Fruit fly (Drosophila melanogaster) whole organism, embryonic: ENCODE measurements around the gene Rab26.
A peak's percentile ranks its signal among the peaks of the same experiment; 100 is the strongest.

Experiments used
- Ada2b ChIP-seq: fragments of 200-800 bp; sonication (Bioruptor generic); IDR thresholded peaks from 2 replicates; pipeline ENCODE4 v1.3.6; 2022; ENCODE audit warnings: missing biosample characterization, missing genetic modification characterization
- B-H1 ChIP-seq: fragments of 200-800 bp; sonication (Bioruptor generic); IDR thresholded peaks from 3 replicates; pipeline ENCODE4 v1.3.6; 2022; ENCODE audit warnings: missing biosample characterization, missing genetic modification characterization
- Bteb2 ChIP-seq: fragments of 200-800 bp; sonication (Bioruptor generic); optimal IDR thresholded peaks from 2 replicates; lab custom pipeline; 2016; ENCODE audit warnings: missing biosample characterization, missing genetic modification characterization
- C15 ChIP-seq: fragments of 200-800 bp; sonication (Bioruptor generic); IDR thresholded peaks from 3 replicates; pipeline ENCODE4 v1.3.6; 2022; ENCODE audit warnings: missing biosample characterization, missing genetic modification characterization
- CG10267 ChIP-seq: fragments of 200-800 bp; sonication (Bioruptor generic); optimal IDR thresholded peaks from 2 replicates; lab custom pipeline; 2018; ENCODE audit warnings: missing biosample characterization, mild to moderate bottlenecking, missing genetic modification characterization, moderate library complexity
- CG10979 ChIP-seq: fragments of 200-800 bp; sonication (Bioruptor generic); optimal IDR thresholded peaks from 2 replicates; lab custom pipeline; 2018; ENCODE audit warnings: missing biosample characterization, mild to moderate bottlenecking, missing genetic modification characterization, moderate library complexity
- CG11093 ChIP-seq: fragments of 200-800 bp; sonication (Bioruptor generic); IDR thresholded peaks from 3 replicates; pipeline ENCODE4 v1.3.6; 2022; ENCODE audit warnings: missing biosample characterization, missing genetic modification characterization
- CG11560 ChIP-seq: fragments of 200-800 bp; sonication (Bioruptor generic); IDR thresholded peaks from 3 replicates; pipeline ENCODE4 v1.3.6; 2022; ENCODE audit warnings: missing biosample characterization, missing genetic modification characterization
- CG14860 ChIP-seq: fragments of 200-800 bp; sonication (Bioruptor generic); IDR thresholded peaks from 3 replicates; pipeline ENCODE4 v1.3.6; 2022; ENCODE audit warnings: missing biosample characterization, missing genetic modification characterization; ENCODE audit not compliant: partially characterized antibody
- CG1647 ChIP-seq: fragments of 200-800 bp; sonication (Bioruptor generic); optimal IDR thresholded peaks from 3 replicates; lab custom pipeline; 2016; ENCODE audit warnings: missing biosample characterization, missing genetic modification characterization
- CG16815 ChIP-seq: fragments of 200-800 bp; sonication (Bioruptor generic); optimal IDR thresholded peaks from 3 replicates; lab custom pipeline; 2017; ENCODE audit warnings: missing biosample characterization, mild to moderate bottlenecking, missing genetic modification characterization
- CG2120 ChIP-seq: fragments of 200-800 bp; sonication (Bioruptor generic); optimal IDR thresholded peaks from 3 replicates; lab custom pipeline; 2016; ENCODE audit warnings: missing biosample characterization, missing genetic modification characterization
- CG3065 ChIP-seq: fragments of 200-800 bp; sonication (Bioruptor generic); optimal IDR thresholded peaks from 2 replicates; lab custom pipeline; 2016; ENCODE audit warnings: missing biosample characterization, missing genetic modification characterization
- CG4328 ChIP-seq: fragments of 200-800 bp; sonication (Bioruptor generic); optimal IDR thresholded peaks from 3 replicates; lab custom pipeline; 2017; ENCODE audit warnings: missing biosample characterization, missing genetic modification reagents, missing genetic modification characterization
- CG5953 ChIP-seq: fragments of 200-800 bp; sonication (Bioruptor generic); IDR thresholded peaks from 2 replicates; pipeline ENCODE4 v1.3.6; 2022; ENCODE audit warnings: missing biosample characterization, missing genetic modification characterization
- CG6854 ChIP-seq: fragments of 200-800 bp; sonication (Bioruptor generic); optimal IDR thresholded peaks from 3 replicates; lab custom pipeline; 2017; ENCODE audit warnings: missing biosample characterization, mild to moderate bottlenecking, missing genetic modification characterization
- CG7556 ChIP-seq: fragments of 200-800 bp; sonication (Bioruptor generic); optimal IDR thresholded peaks from 2 replicates; lab custom pipeline; 2017; ENCODE audit warnings: missing biosample characterization, mild to moderate bottlenecking, missing genetic modification characterization
- CG8478 ChIP-seq: fragments of >200 bp; optimal IDR thresholded peaks from 2 replicates; lab custom pipeline; 2018
- CG8765 ChIP-seq: fragments of 200-800 bp; sonication (Bioruptor generic); IDR thresholded peaks from 2 replicates; pipeline ENCODE4 v1.3.6; 2022; ENCODE audit warnings: missing biosample characterization, missing genetic modification characterization
- CG9727 ChIP-seq: fragments of 200-800 bp; sonication (Bioruptor generic); optimal IDR thresholded peaks from 3 replicates; lab custom pipeline; 2017; ENCODE audit warnings: missing biosample characterization, mild to moderate bottlenecking, missing genetic modification characterization
- CoRest ChIP-seq: fragments of 200-800 bp; sonication (Bioruptor generic); optimal IDR thresholded peaks from 3 replicates; lab custom pipeline; 2018; ENCODE audit warnings: missing biosample characterization, mild to moderate bottlenecking, missing genetic modification characterization, moderate library complexity
- Dfd ChIP-seq, 2 experiments: fragments of >200 bp; optimal IDR thresholded peaks; 2 replicates each; lab custom pipeline; 2017; ENCODE audit warnings: missing biosample characterization in 2 of 2, missing genetic modification characterization in 2 of 2
- Dll ChIP-seq: fragments of 200-800 bp; sonication (Bioruptor generic); IDR thresholded peaks from 4 replicates; pipeline ENCODE4 v1.3.6; 2022; ENCODE audit warnings: missing biosample characterization, missing genetic modification characterization; ENCODE audit not compliant: partially characterized antibody
- HLH54F ChIP-seq: fragments of 200-800 bp; sonication (Bioruptor generic); optimal IDR thresholded peaks from 3 replicates; lab custom pipeline; 2016; ENCODE audit warnings: missing biosample characterization, missing genetic modification characterization
- Hmr ChIP-seq: fragments of 200-800 bp; sonication (Bioruptor generic); optimal IDR thresholded peaks from 3 replicates; lab custom pipeline; 2017; ENCODE audit warnings: mild to moderate bottlenecking, missing biosample characterization, missing genetic modification reagents, missing genetic modification characterization
- Mad ChIP-seq: fragments of 200-800 bp; sonication (Bioruptor generic); optimal IDR thresholded peaks from 2 replicates; lab custom pipeline; 2016; ENCODE audit warnings: missing biosample characterization, missing genetic modification characterization
- Opbp ChIP-seq: fragments of 200-800 bp; sonication (Bioruptor generic); IDR thresholded peaks from 3 replicates; pipeline ENCODE4 v1.3.6; 2022; ENCODE audit warnings: missing biosample characterization, missing genetic modification characterization; ENCODE audit not compliant: partially characterized antibody
- Pdp1 ChIP-seq, 2 experiments: fragments of 200-800 bp; sonication (Bioruptor generic); optimal IDR thresholded peaks; 3 replicates each; lab custom pipeline; 2016; ENCODE audit warnings: missing biosample characterization in 2 of 2, missing genetic modification characterization in 2 of 2, mild to moderate bottlenecking in 1 of 2, moderate library complexity in 1 of 2
- Poxn ChIP-seq: fragments of 200-800 bp; sonication (Bioruptor generic); IDR thresholded peaks from 2 replicates; pipeline ENCODE4 v1.3.6; 2022; ENCODE audit warnings: missing biosample characterization, missing genetic modification characterization
- Sry-β ChIP-seq: fragments of 200-800 bp; sonication (Bioruptor generic); optimal IDR thresholded peaks from 2 replicates; lab custom pipeline; 2018; ENCODE audit warnings: missing biosample characterization, mild to moderate bottlenecking, missing genetic modification characterization, moderate library complexity
- bcd ChIP-seq: fragments of 200-800 bp; sonication (Bioruptor generic); optimal IDR thresholded peaks from 2 replicates; lab custom pipeline; 2017; ENCODE audit warnings: missing biosample characterization, mild to moderate bottlenecking, missing genetic modification characterization
- bowl ChIP-seq: fragments of 200-800 bp; sonication (Bioruptor generic); IDR thresholded peaks from 2 replicates; pipeline ENCODE4 v1.3.6; 2022; ENCODE audit warnings: missing biosample characterization, missing genetic modification characterization
- br ChIP-seq: fragments of >200 bp; optimal IDR thresholded peaks from 2 replicates; lab custom pipeline; 2017
- chm ChIP-seq: fragments of 200-800 bp; sonication (Bioruptor generic); IDR thresholded peaks from 2 replicates; pipeline ENCODE4 v1.3.6; 2022; ENCODE audit warnings: missing biosample characterization, missing genetic modification characterization
- crc ChIP-seq: fragments of 200-800 bp; sonication (Bioruptor generic); optimal IDR thresholded peaks from 2 replicates; lab custom pipeline; 2016; ENCODE audit warnings: missing biosample characterization, missing genetic modification characterization
- dpn ChIP-seq, 2 experiments: fragments of 200-800 bp; sonication (Bioruptor generic); optimal IDR thresholded peaks; 3 replicates each; lab custom pipeline; 2016; ENCODE audit warnings: missing biosample characterization in 2 of 2, missing genetic modification characterization in 2 of 2
- fd102C ChIP-seq: fragments of 200-800 bp; sonication (Bioruptor generic); optimal IDR thresholded peaks from 2 replicates; lab custom pipeline; 2018; ENCODE audit warnings: missing biosample characterization, mild to moderate bottlenecking, missing genetic modification characterization, moderate library complexity
- fd3F ChIP-seq: fragments of 200-800 bp; sonication (Bioruptor generic); optimal IDR thresholded peaks from 2 replicates; lab custom pipeline; 2018; ENCODE audit warnings: missing biosample characterization, mild to moderate bottlenecking, missing genetic modification characterization, moderate library complexity
- gcm ChIP-seq: fragments of 200-800 bp; sonication (Bioruptor generic); optimal IDR thresholded peaks from 2 replicates; lab custom pipeline; 2019; ENCODE audit warnings: missing biosample characterization, mild to moderate bottlenecking, missing genetic modification characterization, moderate library complexity
- gem ChIP-seq: fragments of 200-800 bp; sonication (Bioruptor generic); optimal IDR thresholded peaks from 2 replicates; lab custom pipeline; 2019; ENCODE audit warnings: missing biosample characterization, mild to moderate bottlenecking, missing genetic modification characterization, moderate library complexity
- h ChIP-seq: fragments of >200 bp; optimal IDR thresholded peaks from 2 replicates; lab custom pipeline; 2017
- kay ChIP-seq: fragments of 200-800 bp; sonication (Bioruptor generic); optimal IDR thresholded peaks from 2 replicates; lab custom pipeline; 2016; ENCODE audit warnings: missing biosample characterization, missing genetic modification characterization
- pum ChIP-seq: fragments of 200-800 bp; sonication (Bioruptor generic); optimal IDR thresholded peaks from 2 replicates; lab custom pipeline; 2016; ENCODE audit warnings: missing biosample characterization, missing genetic modification characterization
- rib ChIP-seq: fragments of 200-800 bp; sonication (Bioruptor generic); IDR thresholded peaks from 2 replicates; pipeline ENCODE4 v1.3.6; 2022; ENCODE audit warnings: missing biosample characterization, missing genetic modification characterization
- sima ChIP-seq: fragments of 200-800 bp; sonication (Bioruptor generic); optimal IDR thresholded peaks from 2 replicates; lab custom pipeline; 2016; ENCODE audit warnings: missing biosample characterization, missing genetic modification characterization
- tin ChIP-seq: fragments of 200-800 bp; sonication (Bioruptor generic); optimal IDR thresholded peaks from 3 replicates; lab custom pipeline; 2016; ENCODE audit warnings: missing biosample characterization, missing genetic modification characterization
- tio ChIP-seq: fragments of 200-800 bp; sonication (Bioruptor generic); optimal IDR thresholded peaks from 2 replicates; lab custom pipeline; 2017; ENCODE audit warnings: missing biosample characterization, missing genetic modification characterization, inconsistent platforms
- trh ChIP-seq: fragments of 200-800 bp; sonication (Bioruptor generic); optimal IDR thresholded peaks from 2 replicates; lab custom pipeline; 2016; ENCODE audit warnings: missing biosample characterization, missing genetic modification characterization
- ttk ChIP-seq: fragments of 200-800 bp; sonication (Bioruptor generic); IDR thresholded peaks from 2 replicates; pipeline ENCODE4 v2.1.2; 2022; ENCODE audit warnings: missing biosample characterization, missing genetic modification characterization
- wdn ChIP-seq: fragments of 200-800 bp; sonication (Bioruptor generic); IDR thresholded peaks from 2 replicates; pipeline ENCODE4 v1.3.6; 2022; ENCODE audit warnings: missing biosample characterization, missing genetic modification characterization
- wor ChIP-seq: fragments of 200-800 bp; sonication (Bioruptor generic); IDR thresholded peaks from 2 replicates; pipeline ENCODE4 v1.3.6; 2022; ENCODE audit warnings: missing biosample characterization, missing genetic modification characterization
- yki ChIP-seq: fragments of >200 bp; optimal IDR thresholded peaks from 3 replicates; lab custom pipeline; 2018

The Rab26 gene

DNA sequence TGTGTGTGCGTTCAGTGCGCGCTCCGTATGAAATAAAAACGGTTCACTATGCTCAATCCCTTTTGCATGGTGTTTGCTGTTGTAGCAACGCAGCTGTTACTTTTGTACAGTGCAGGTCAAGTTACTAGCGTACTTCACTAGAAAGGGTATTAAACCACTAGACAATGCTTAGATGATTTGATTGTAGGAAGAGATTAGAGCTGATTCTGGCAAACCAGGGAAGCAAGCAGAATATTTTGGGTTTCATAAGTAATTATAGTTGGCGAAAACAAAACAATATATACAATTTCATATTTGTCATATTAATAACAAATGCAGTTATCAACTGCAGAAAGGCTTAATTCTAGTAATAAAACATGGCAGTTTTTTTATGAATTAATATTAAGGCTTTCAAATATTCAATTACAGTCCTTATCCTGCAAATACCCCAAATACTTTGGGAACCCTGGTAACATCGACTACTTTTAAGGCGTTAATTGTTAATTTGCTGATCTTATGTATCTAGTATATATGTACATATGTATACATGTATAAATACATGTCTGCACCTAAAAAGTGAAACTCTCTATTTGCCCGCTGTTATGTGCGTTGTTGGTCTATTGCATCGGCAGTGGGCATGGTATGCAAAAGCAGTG lies 28.7 kb downstream of the Rab26 start (continued):
- TF ChIP-seq dpn (GFP tag; optimal IDR thresholded peaks at IDR 0.05; lab: Kevin White, UChicago) (peak; percentile 58), Bteb2 (GFP tag; lab: Kevin White, UChicago) (peak; percentile 32), Ada2b (GFP tag; lab: Robert Waterston, UW) (peak; percentile 30; the same call in 1 of the 2 replicates), gem (peak; percentile 32), Opbp (no peak), CG2120 (peak; percentile 62), CG7556 (GFP tag; lab: Kevin White, UChicago) (peak; percentile 65), CG8765 (GFP tag; lab: Robert Waterston, UW) (no peak), bowl (no peak), trh (GFP tag; lab: Kevin White, UChicago) (peak; percentile 33), br (no peak), CoRest (tag; lab: Kevin White, UChicago) (peak; percentile 11), Sry-β (GFP tag; lab: Kevin White, UChicago) (peak; percentile 4), C15 (GFP tag; lab: Robert Waterston, UW) (no peak), rib (GFP tag; lab: Robert Waterston, UW) (no peak), fd102C (peak; percentile 5), gcm (GFP tag; lab: Kevin White, UChicago) (no peak), CG10979 (tag; lab: Kevin White, UChicago) (peak; percentile 40), wor (GFP tag; lab: Robert Waterston, UW) (peak; percentile 19; the same call in 1 of the 2 replicates), CG8478 (no peak), ttk (peak; percentile 45; the same call in 1 of the 2 replicates), CG6854 (no peak), fd3F (GFP tag; lab: Kevin White, UChicago) (no peak), Dfd (GFP tag; optimal IDR thresholded peaks at IDR 0.05; lab: Kevin White, UChicago) (no peak), CG3065 (no peak), chm (GFP tag; lab: Robert Waterston, UW) (0 out of 2 replicates have a peak, but pooled peaks have one; percentile 33), tin (peak; percentile 46), CG4328 (GFP tag; lab: Kevin White, UChicago) (no peak), B-H1 (GFP tag; lab: Robert Waterston, UW) (no peak; the same call in 2 of the 3 replicates), Dll (no peak), CG11560 (tag; lab: Robert Waterston, UW) (no peak), h (lab: Kevin White, UChicago) (no peak), Pdp1 (GFP tag; optimal IDR thresholded peaks at IDR 0.05; lab: Kevin White, UChicago) (peak in 1 of 2 experiments; percentile 24), CG16815 (GFP tag; lab: Kevin White, UChicago) (peak; percentile 27), wdn (GFP tag; lab: Robert Waterston, UW) (no peak), CG11093 (GFP tag; lab: Robert Waterston, UW) (no peak), kay (GFP tag; lab: Kevin White, UChicago) (no peak), yki (lab: Kevin White, UChicago) (no peak), Poxn (no peak), Hmr (peak; percentile 59), crc (GFP tag; lab: Kevin White, UChicago) (no peak), CG1647 (GFP tag; lab: Kevin White, UChicago) (peak; percentile 33), sima (GFP tag; lab: Kevin White, UChicago) (no peak), Mad (GFP tag; lab: Kevin White, UChicago) (peak; percentile 29), CG14860 (no peak), CG9727 (GFP tag; lab: Kevin White, UChicago) (peak; percentile 58), pum (GFP tag; lab: Kevin White, UChicago) (peak; percentile 50), tio (GFP tag; lab: Kevin White, UChicago) (peak; percentile 24), HLH54F (GFP tag; lab: Kevin White, UChicago) (peak; percentile 18), CG10267 (peak; percentile 47), bcd (GFP tag; lab: Kevin White, UChicago) (peak; percentile 49), CG5953 (no peak)
